Fruit fly (Drosophila melanogaster) whole organism, adult: ENCODE measurements around the gene deltaCOP.

Experiments used
- CG11617 ChIP-seq: fragments of 200-800 bp; sonication (Bioruptor generic); optimal IDR thresholded peaks from 2 replicates; lab custom pipeline; 2017; ENCODE audit warnings: mild to moderate bottlenecking, missing biosample characterization, missing genetic modification reagents, missing genetic modification characterization
- CG12768 ChIP-seq: fragments of 200-800 bp; sonication (Bioruptor generic); optimal IDR thresholded peaks from 2 replicates; lab custom pipeline; 2017; ENCODE audit warnings: missing biosample characterization, missing genetic modification characterization, mild to moderate bottlenecking, moderate library complexity, missing genetic modification reagents
- CG14711 ChIP-seq: fragments of 200-800 bp; sonication (Bioruptor generic); optimal IDR thresholded peaks from 2 replicates; lab custom pipeline; 2018; ENCODE audit warnings: missing biosample characterization, mild to moderate bottlenecking, missing genetic modification characterization, moderate library complexity
- CG1620 ChIP-seq: fragments of 200-800 bp; sonication (Bioruptor generic); optimal IDR thresholded peaks from 2 replicates; lab custom pipeline; 2016; ENCODE audit warnings: missing biosample characterization, missing genetic modification characterization
- CG33017 ChIP-seq: fragments of 200-800 bp; sonication (Bioruptor generic); optimal IDR thresholded peaks from 2 replicates; lab custom pipeline; 2018; ENCODE audit warnings: missing biosample characterization, mild to moderate bottlenecking, missing genetic modification characterization, moderate library complexity
- CG5204 ChIP-seq: fragments of 200-800 bp; sonication (Bioruptor generic); optimal IDR thresholded peaks from 2 replicates; lab custom pipeline; 2016; ENCODE audit warnings: missing biosample characterization, missing genetic modification characterization
- CG7045 ChIP-seq: fragments of 200-800 bp; sonication (Bioruptor generic); optimal IDR thresholded peaks from 2 replicates; lab custom pipeline; 2017; ENCODE audit warnings: missing biosample characterization, mild to moderate bottlenecking, missing genetic modification characterization
- CG7101 ChIP-seq: fragments of 200-800 bp; sonication (Bioruptor generic); optimal IDR thresholded peaks from 2 replicates; lab custom pipeline; 2018; ENCODE audit warnings: missing biosample characterization, mild to moderate bottlenecking, missing genetic modification characterization, moderate library complexity
- Clk ChIP-seq: fragments of 200-800 bp; sonication (Bioruptor generic); optimal IDR thresholded peaks from 2 replicates; lab custom pipeline; 2017; ENCODE audit warnings: missing biosample characterization, missing genetic modification characterization
- Crg-1 ChIP-seq: fragments of 200-800 bp; sonication (Bioruptor generic); optimal IDR thresholded peaks from 2 replicates; lab custom pipeline; 2016; ENCODE audit warnings: missing biosample characterization, missing genetic modification characterization
- Hr96 ChIP-seq: fragments of 200-800 bp; sonication (Bioruptor generic); optimal IDR thresholded peaks from 2 replicates; lab custom pipeline; 2016; ENCODE audit warnings: missing biosample characterization, missing genetic modification characterization
- Mnt ChIP-seq: fragments of 200-800 bp; sonication (Bioruptor generic); optimal IDR thresholded peaks from 2 replicates; lab custom pipeline; 2016; ENCODE audit warnings: missing biosample characterization, mild to moderate bottlenecking, missing genetic modification characterization
- bab1 ChIP-seq: fragments of 200-800 bp; sonication (Bioruptor generic); optimal IDR thresholded peaks from 3 replicates; lab custom pipeline; 2019; ENCODE audit warnings: missing biosample characterization, mild to moderate bottlenecking, missing genetic modification characterization, moderate library complexity
- cic ChIP-seq: fragments of 200-800 bp; sonication (Bioruptor generic); optimal IDR thresholded peaks from 2 replicates; lab custom pipeline; 2017; ENCODE audit warnings: missing biosample characterization, mild to moderate bottlenecking, missing genetic modification characterization, moderate library complexity
- cnc ChIP-seq, 2 experiments: fragments of >200 bp; optimal IDR thresholded peaks; 2 replicates each; lab custom pipeline; 2017
- kay ChIP-seq: fragments of 200-800 bp; sonication (Bioruptor generic); peaks from one replicate; lab custom pipeline; 2016; ENCODE audit warnings: missing biosample characterization, missing genetic modification characterization, borderline replicate concordance
- ovo ChIP-seq: fragments of 200-800 bp; sonication (Bioruptor generic); optimal IDR thresholded peaks from 2 replicates; lab custom pipeline; 2016; ENCODE audit warnings: missing biosample characterization, missing genetic modification characterization
- pad ChIP-seq: fragments of 200-800 bp; sonication (Bioruptor generic); optimal IDR thresholded peaks from 3 replicates; lab custom pipeline; 2017; ENCODE audit warnings: missing biosample characterization, missing genetic modification characterization, mild to moderate bottlenecking, moderate library complexity, missing genetic modification reagents
- tj ChIP-seq: fragments of 200-800 bp; sonication (Bioruptor generic); optimal IDR thresholded peaks from 3 replicates; lab custom pipeline; 2017; ENCODE audit warnings: missing biosample characterization, mild to moderate bottlenecking, missing genetic modification characterization, moderate library complexity
- toe ChIP-seq: fragments of 200-800 bp; sonication (Bioruptor generic); optimal IDR thresholded peaks from 2 replicates; lab custom pipeline; 2016; ENCODE audit warnings: missing biosample characterization, missing genetic modification characterization

deltaCOP gene

DNA sequence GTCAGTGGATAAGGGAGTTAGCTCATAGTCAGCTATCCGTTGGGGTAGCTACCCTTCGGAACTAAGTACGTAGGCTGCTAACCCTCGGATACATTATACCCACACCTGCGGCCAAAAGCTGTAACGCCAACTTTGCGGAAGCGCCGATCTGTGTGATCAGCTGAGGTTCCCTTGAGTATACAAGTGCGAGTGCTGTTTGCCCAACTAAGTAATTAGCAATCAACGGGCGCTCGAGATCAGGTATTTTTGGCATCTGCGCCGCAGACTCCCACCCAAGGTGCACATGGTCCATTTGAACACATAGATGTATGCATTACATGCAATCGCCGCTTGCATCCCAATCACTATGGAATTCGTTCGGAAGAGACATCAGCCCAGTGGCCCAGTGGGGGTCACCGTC lies 7.5 kb downstream of the deltaCOP start:
- TF ChIP-seq Mnt (GFP tag; lab: Kevin White, UChicago), result peak; percentile 26
- TF ChIP-seq CG7101, result peak; percentile 10
- peak; percentile 21 for TF ChIP-seq ovo (GFP tag; lab: Kevin White, UChicago)
- no peak for TF ChIP-seq Clk (GFP tag; lab: Kevin White, UChicago)
- peak; percentile 40 for TF ChIP-seq Crg-1 (GFP tag; lab: Kevin White, UChicago)
- TF ChIP-seq CG33017 (tag; lab: Kevin White, UChicago), result no peak

DNA sequence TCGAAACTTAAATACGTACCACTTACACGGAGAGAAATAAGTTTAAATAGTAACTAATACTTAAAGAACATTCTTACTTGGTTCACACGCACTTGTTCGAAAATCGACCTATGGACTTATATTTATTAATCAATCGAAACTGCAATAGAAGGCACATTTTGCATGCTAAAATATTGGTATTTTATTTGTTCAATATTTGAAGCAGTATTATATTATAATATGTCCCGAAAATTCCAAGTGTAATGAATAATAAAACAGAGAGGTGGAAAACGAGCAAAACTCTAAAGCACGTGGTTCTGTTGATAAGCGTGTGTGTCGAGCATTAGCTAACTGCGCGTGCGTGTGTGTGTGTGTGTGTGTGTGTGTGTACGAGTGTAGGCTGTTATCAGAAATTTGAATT lies 11.7 kb downstream of the deltaCOP start:
- TF ChIP-seq CG33017 (tag; lab: Kevin White, UChicago) (peak; percentile 76), cic (GFP tag; lab: Kevin White, UChicago) (peak; percentile 57), CG7101 (peak; percentile 91), toe (GFP tag; lab: Kevin White, UChicago) (peak; percentile 57), pad (GFP tag; lab: Kevin White, UChicago) (peak; percentile 76), CG5204 (GFP tag; lab: Kevin White, UChicago) (peak; percentile 70), bab1 (GFP tag; lab: Kevin White, UChicago) (peak; percentile 86), kay (peak; percentile 93), Hr96 (peak; percentile 67), CG7045 (GFP tag; lab: Kevin White, UChicago) (peak; percentile 57), Clk (GFP tag; lab: Kevin White, UChicago) (peak; percentile 36), tj (peak; percentile 73), Mnt (GFP tag; lab: Kevin White, UChicago) (peak; percentile 94), CG11617 (GFP tag; lab: Kevin White, UChicago) (peak; percentile 87), CG1620 (GFP tag; lab: Kevin White, UChicago) (peak; percentile 75), ovo (GFP tag; lab: Kevin White, UChicago) (peak; percentile 30), cnc (optimal IDR thresholded peaks at IDR 0.05; lab: Kevin White, UChicago) (no peak), CG14711 (peak; percentile 83), Crg-1 (GFP tag; lab: Kevin White, UChicago) (peak; percentile 63), CG12768 (GFP tag; lab: Kevin White, UChicago) (peak; percentile 79)

DNA sequence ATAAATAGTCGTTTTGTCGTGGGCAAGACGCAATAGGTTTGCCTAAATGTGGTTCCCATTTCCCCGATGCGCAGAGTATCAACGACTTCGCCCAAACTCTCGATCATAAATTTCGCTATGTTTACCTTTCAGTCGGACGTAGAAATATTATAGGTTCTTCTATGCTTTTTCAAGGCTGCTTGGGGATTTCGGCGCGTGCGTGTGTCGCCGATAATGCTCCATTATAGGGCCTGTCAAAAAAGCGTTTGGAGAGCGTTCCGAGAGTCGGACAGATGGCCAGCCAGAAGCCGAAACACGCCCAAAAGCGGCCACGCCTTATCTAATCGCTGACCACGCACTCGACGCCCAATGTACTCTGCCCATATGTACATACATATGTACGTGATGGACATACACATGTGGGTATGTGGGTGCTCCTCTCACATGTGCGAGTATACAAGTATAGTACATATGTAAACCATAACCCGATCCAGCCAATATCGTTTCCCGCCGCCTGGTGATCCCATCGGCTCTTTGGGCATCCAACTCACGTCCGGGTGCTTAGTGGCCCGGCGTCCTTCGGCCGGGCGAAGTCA lies 12.9 kb downstream of the deltaCOP start:
- no peak for TF ChIP-seq CG1620 (GFP tag; lab: Kevin White, UChicago)
- no peak for TF ChIP-seq Mnt (GFP tag; lab: Kevin White, UChicago)
- no peak for TF ChIP-seq Crg-1 (GFP tag; lab: Kevin White, UChicago)
- no peak for TF ChIP-seq CG33017 (tag; lab: Kevin White, UChicago)
- no peak for TF ChIP-seq ovo (GFP tag; lab: Kevin White, UChicago)
- no peak for TF ChIP-seq bab1 (GFP tag; lab: Kevin White, UChicago)
- no peak for TF ChIP-seq pad (GFP tag; lab: Kevin White, UChicago)
- no peak for TF ChIP-seq Hr96
- TF ChIP-seq CG7045 (GFP tag; lab: Kevin White, UChicago), result no peak
- no peak for TF ChIP-seq kay
- TF ChIP-seq CG7101, result no peak
- no peak for TF ChIP-seq cnc (optimal IDR thresholded peaks at IDR 0.05; lab: Kevin White, UChicago)
- TF ChIP-seq toe (GFP tag; lab: Kevin White, UChicago), result no peak
- no peak for TF ChIP-seq CG14711
- TF ChIP-seq CG12768 (GFP tag; lab: Kevin White, UChicago), result no peak
- no peak for TF ChIP-seq Clk (GFP tag; lab: Kevin White, UChicago)
- TF ChIP-seq CG5204 (GFP tag; lab: Kevin White, UChicago), result no peak

DNA sequence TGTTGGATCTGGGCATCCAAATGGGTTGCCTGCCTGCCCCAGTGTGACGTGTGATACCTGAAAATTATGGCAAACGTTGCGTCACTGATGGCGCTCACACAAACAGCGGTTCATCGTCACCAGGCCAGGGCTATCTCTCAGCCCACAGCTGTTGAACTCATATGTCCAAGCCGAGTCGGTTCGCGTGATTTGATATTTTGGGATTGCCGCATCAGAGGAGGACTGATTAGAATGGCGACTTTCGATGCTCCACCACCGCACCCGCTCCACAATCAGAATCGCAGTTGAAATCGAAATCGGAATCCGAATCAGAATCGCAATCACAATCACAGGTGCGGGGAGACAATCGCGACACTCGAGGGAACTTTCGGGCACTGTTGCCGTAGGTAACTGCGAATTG lies 13.9 kb downstream of the deltaCOP start:
- TF ChIP-seq Crg-1 (GFP tag; lab: Kevin White, UChicago) (no peak), CG12768 (GFP tag; lab: Kevin White, UChicago) (no peak), kay (no peak), bab1 (GFP tag; lab: Kevin White, UChicago) (no peak), Mnt (GFP tag; lab: Kevin White, UChicago) (no peak), cnc (optimal IDR thresholded peaks at IDR 0.05; lab: Kevin White, UChicago) (no peak), CG33017 (tag; lab: Kevin White, UChicago) (no peak), pad (GFP tag; lab: Kevin White, UChicago) (no peak), Clk (GFP tag; lab: Kevin White, UChicago) (no peak), CG7101 (no peak), tj (no peak), CG14711 (no peak), CG7045 (GFP tag; lab: Kevin White, UChicago) (no peak), CG11617 (GFP tag; lab: Kevin White, UChicago) (no peak)

DNA sequence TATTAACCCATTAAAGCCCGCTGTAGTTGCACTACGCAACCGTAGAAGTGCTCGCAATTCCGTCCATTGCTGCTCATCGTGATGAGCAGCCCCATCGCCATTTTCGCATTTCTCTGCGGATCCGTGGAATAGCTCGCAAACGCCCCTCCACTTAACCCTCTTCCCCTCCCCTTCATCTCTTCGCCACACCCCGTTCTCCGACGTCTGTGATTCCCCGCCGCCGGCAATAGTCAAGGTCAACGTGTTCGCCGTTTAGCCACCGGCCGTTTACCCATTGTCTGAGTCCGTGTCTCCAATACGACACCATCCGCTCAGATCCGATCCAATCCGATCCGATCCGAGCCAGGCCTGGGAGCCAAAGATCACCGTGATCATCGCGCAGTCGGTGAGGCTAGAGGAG lies 15.2 kb downstream of the deltaCOP start:
- no peak for TF ChIP-seq CG33017 (tag; lab: Kevin White, UChicago)
- no peak for TF ChIP-seq kay
- TF ChIP-seq CG1620 (GFP tag; lab: Kevin White, UChicago), result no peak
- TF ChIP-seq CG7101, result no peak
- no peak for TF ChIP-seq Clk (GFP tag; lab: Kevin White, UChicago)
- TF ChIP-seq toe (GFP tag; lab: Kevin White, UChicago), result no peak
- no peak for TF ChIP-seq CG7045 (GFP tag; lab: Kevin White, UChicago)
- no peak for TF ChIP-seq ovo (GFP tag; lab: Kevin White, UChicago)
- no peak for TF ChIP-seq pad (GFP tag; lab: Kevin White, UChicago)
- TF ChIP-seq Hr96, result no peak
- no peak for TF ChIP-seq Crg-1 (GFP tag; lab: Kevin White, UChicago)
- TF ChIP-seq CG12768 (GFP tag; lab: Kevin White, UChicago), result no peak
- TF ChIP-seq CG11617 (GFP tag; lab: Kevin White, UChicago), result no peak
- no peak for TF ChIP-seq CG14711
- TF ChIP-seq bab1 (GFP tag; lab: Kevin White, UChicago), result no peak
- no peak for TF ChIP-seq CG5204 (GFP tag; lab: Kevin White, UChicago)
- TF ChIP-seq Mnt (GFP tag; lab: Kevin White, UChicago), result no peak
- TF ChIP-seq tj, result no peak
